Worm (Caenorhabditis elegans) whole organism, L3 larva: ENCODE results near the gene dmd-7.

Experiments
- aly-2 ChIP-seq: fragments of 150-350 bp; optimal IDR thresholded peaks from 2 replicates; lab custom pipeline; 2014; ENCODE audit warnings: missing biosample characterization, missing genetic modification characterization
- ama-1 ChIP-seq: fragments of 150-350 bp; optimal IDR thresholded peaks from 2 replicates; lab custom pipeline; 2018
- ceh-16 ChIP-seq: sonication (generic microtip); optimal IDR thresholded peaks from 2 replicates; lab custom pipeline; 2017; ENCODE audit warnings: missing biosample characterization, missing genetic modification characterization
- ceh-82 ChIP-seq: fragments of 150-350 bp; optimal IDR thresholded peaks from 2 replicates; lab custom pipeline; 2014; ENCODE audit warnings: missing biosample characterization, missing genetic modification characterization
- ceh-9 ChIP-seq: sonication (generic microtip); optimal IDR thresholded peaks from 2 replicates; lab custom pipeline; 2018; ENCODE audit warnings: missing biosample characterization, missing genetic modification characterization
- elt-1 ChIP-seq: fragments of 150-350 bp; optimal IDR thresholded peaks from 2 replicates; lab custom pipeline; 2014; ENCODE audit warnings: missing biosample characterization, missing genetic modification characterization
- elt-2 ChIP-seq: sonication (generic microtip); optimal IDR thresholded peaks from 2 replicates; lab custom pipeline; 2016; ENCODE audit warnings: missing genetic modification reagents, mild to moderate bottlenecking, missing genetic modification characterization, missing compliant biosample characterization
- elt-3 ChIP-seq, 3 experiments: fragments of 150-350 bp in 1 of 3; sonication (generic microtip) in 2 of 3; optimal IDR thresholded peaks; 2 replicates in 2 of 3; 4 replicates in 1 of 3; lab custom pipeline; 2014 to 2017; ENCODE audit warnings: missing biosample characterization in 3 of 3, missing genetic modification characterization in 3 of 3
- eor-1 ChIP-seq, 2 experiments: fragments of 150-350 bp; optimal IDR thresholded peaks; 2 replicates each; lab custom pipeline; 2014 to 2018; ENCODE audit warnings: missing biosample characterization in 2 of 2, missing genetic modification characterization in 2 of 2
- fkh-10 ChIP-seq: sonication (generic microtip); optimal IDR thresholded peaks from 2 replicates; lab custom pipeline; 2017; ENCODE audit warnings: missing biosample characterization, missing genetic modification reagents, missing genetic modification characterization
- fkh-2 ChIP-seq: fragments of 150-350 bp; optimal IDR thresholded peaks from 2 replicates; lab custom pipeline; 2014; ENCODE audit warnings: missing biosample characterization, missing genetic modification reagents, missing genetic modification characterization
- fos-1 ChIP-seq: fragments of 150-350 bp; optimal IDR thresholded peaks from 2 replicates; lab custom pipeline; 2014; ENCODE audit warnings: missing biosample characterization, missing genetic modification characterization
- jun-1 ChIP-seq: fragments of 150-350 bp; optimal IDR thresholded peaks from 2 replicates; lab custom pipeline; 2014; ENCODE audit warnings: missing biosample characterization, missing genetic modification reagents, missing genetic modification characterization
- lin-15B ChIP-seq: fragments of 150-350 bp; optimal IDR thresholded peaks from 2 replicates; lab custom pipeline; 2014; ENCODE audit warnings: missing biosample characterization, missing genetic modification characterization
- lsy-12 ChIP-seq: sonication (generic microtip); optimal IDR thresholded peaks from 2 replicates; lab custom pipeline; 2016; ENCODE audit warnings: mild to moderate bottlenecking, missing genetic modification characterization, missing compliant biosample characterization
- mdl-1 ChIP-seq: fragments of 150-350 bp; optimal IDR thresholded peaks from 2 replicates; lab custom pipeline; 2014; ENCODE audit warnings: missing biosample characterization, missing genetic modification characterization
- mml-1 ChIP-seq: fragments of 150-350 bp; sonication (generic microtip); optimal IDR thresholded peaks from 3 replicates; lab custom pipeline; 2014; ENCODE audit warnings: missing biosample characterization, missing genetic modification characterization
- nhr-11 ChIP-seq: fragments of 150-350 bp; optimal IDR thresholded peaks from 2 replicates; lab custom pipeline; 2014; ENCODE audit warnings: missing biosample characterization, missing genetic modification characterization
- nhr-12 ChIP-seq: fragments of 150-350 bp; optimal IDR thresholded peaks from 2 replicates; lab custom pipeline; 2014; ENCODE audit warnings: missing biosample characterization, missing genetic modification characterization
- nhr-23 ChIP-seq: fragments of 150-350 bp; optimal IDR thresholded peaks from 2 replicates; lab custom pipeline; 2014; ENCODE audit warnings: missing biosample characterization, missing genetic modification reagents, missing genetic modification characterization
- nhr-25 ChIP-seq: sonication (generic microtip); optimal IDR thresholded peaks from 2 replicates; lab custom pipeline; 2017; ENCODE audit warnings: missing biosample characterization, missing genetic modification characterization
- nhr-28 ChIP-seq: fragments of 150-350 bp; optimal IDR thresholded peaks from 2 replicates; lab custom pipeline; 2014; ENCODE audit warnings: missing biosample characterization, missing genetic modification characterization
- nhr-43 ChIP-seq: sonication (generic microtip); optimal IDR thresholded peaks from 2 replicates; lab custom pipeline; 2016; ENCODE audit warnings: mild to moderate bottlenecking, missing genetic modification characterization, missing compliant biosample characterization; ENCODE audit not compliant: poor library complexity, severe bottlenecking
- nhr-67 ChIP-seq: fragments of 150-350 bp; optimal IDR thresholded peaks from 2 replicates; lab custom pipeline; 2014; ENCODE audit warnings: missing biosample characterization, missing genetic modification characterization
- nhr-76 ChIP-seq: fragments of 150-350 bp; sonication (generic microtip); optimal IDR thresholded peaks from 5 replicates; lab custom pipeline; 2014; ENCODE audit warnings: missing biosample characterization, missing genetic modification characterization
- pha-4 ChIP-seq: fragments of 150-350 bp; optimal IDR thresholded peaks from 2 replicates; lab custom pipeline; 2014; ENCODE audit warnings: missing biosample characterization, missing genetic modification reagents, missing genetic modification characterization
- pqm-1 ChIP-seq: fragments of 150-350 bp; optimal IDR thresholded peaks from 2 replicates; lab custom pipeline; 2017; ENCODE audit warnings: missing biosample characterization, missing genetic modification characterization, inconsistent platforms
- snpc-4 ChIP-seq: fragments of 150-350 bp; optimal IDR thresholded peaks from 2 replicates; lab custom pipeline; 2014; ENCODE audit warnings: missing biosample characterization, missing genetic modification characterization
- tbx-2 ChIP-seq: sonication (generic microtip); optimal IDR thresholded peaks from 2 replicates; lab custom pipeline; 2016; ENCODE audit warnings: mild to moderate bottlenecking, missing genetic modification characterization, missing compliant biosample characterization
- unc-39 ChIP-seq: sonication (generic microtip); optimal IDR thresholded peaks from 4 replicates; lab custom pipeline; 2017; ENCODE audit warnings: missing biosample characterization, missing genetic modification characterization
- unc-62 ChIP-seq: fragments of 150-350 bp; sonication (generic microtip); optimal IDR thresholded peaks from 4 replicates; lab custom pipeline; 2014; ENCODE audit warnings: missing biosample characterization, missing genetic modification reagents, missing genetic modification characterization
- zag-1 ChIP-seq: fragments of 150-350 bp; optimal IDR thresholded peaks from 2 replicates; lab custom pipeline; 2014; ENCODE audit warnings: missing biosample characterization, missing genetic modification characterization
- ztf-11 ChIP-seq: fragments of 150-350 bp; optimal IDR thresholded peaks from 2 replicates; lab custom pipeline; 2014; ENCODE audit warnings: missing biosample characterization, missing genetic modification characterization
- ztf-4 ChIP-seq: fragments of 150-350 bp; optimal IDR thresholded peaks from 2 replicates; lab custom pipeline; 2014; ENCODE audit warnings: missing biosample characterization, missing genetic modification characterization

The dmd-7 gene

DNA sequence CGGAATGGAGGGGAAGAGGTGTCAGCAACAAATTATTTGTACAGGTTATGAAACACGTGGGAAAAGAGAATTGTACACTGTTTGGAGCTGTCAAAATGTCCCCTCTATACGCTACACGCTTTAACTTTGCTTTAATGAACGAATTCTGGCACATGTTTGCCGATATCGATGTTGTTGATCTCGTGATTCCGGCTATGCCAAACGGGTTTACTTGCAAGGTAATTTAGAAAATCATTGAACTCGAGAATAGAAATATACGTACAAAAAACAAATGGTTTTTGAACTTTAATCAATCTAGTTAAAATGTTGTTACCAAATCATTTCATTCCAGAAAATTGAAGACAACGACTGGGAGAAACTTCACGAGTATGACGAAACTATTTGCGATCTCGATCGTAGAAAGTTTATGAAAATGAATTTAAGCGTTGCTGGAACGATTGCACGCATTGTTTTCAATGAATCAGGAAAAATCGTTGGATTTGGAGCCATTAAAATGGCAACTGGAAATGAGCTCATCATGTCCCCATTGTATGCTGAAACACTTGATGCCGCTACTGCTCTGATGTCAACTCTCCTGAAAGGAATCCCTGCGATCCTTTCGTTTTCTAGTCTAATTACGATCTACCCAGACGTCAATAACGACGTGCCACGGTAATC, 30.6 kb downstream of the dmd-7 start:
- TF ChIP-seq jun-1 (peak; percentile 20), nhr-43 (peak; percentile 21), nhr-25 (tag; lab: Kevin White, UChicago) (peak; percentile 41), ama-1 (peak; percentile 2), ceh-16 (tag; lab: Kevin White, UChicago) (no peak)

DNA sequence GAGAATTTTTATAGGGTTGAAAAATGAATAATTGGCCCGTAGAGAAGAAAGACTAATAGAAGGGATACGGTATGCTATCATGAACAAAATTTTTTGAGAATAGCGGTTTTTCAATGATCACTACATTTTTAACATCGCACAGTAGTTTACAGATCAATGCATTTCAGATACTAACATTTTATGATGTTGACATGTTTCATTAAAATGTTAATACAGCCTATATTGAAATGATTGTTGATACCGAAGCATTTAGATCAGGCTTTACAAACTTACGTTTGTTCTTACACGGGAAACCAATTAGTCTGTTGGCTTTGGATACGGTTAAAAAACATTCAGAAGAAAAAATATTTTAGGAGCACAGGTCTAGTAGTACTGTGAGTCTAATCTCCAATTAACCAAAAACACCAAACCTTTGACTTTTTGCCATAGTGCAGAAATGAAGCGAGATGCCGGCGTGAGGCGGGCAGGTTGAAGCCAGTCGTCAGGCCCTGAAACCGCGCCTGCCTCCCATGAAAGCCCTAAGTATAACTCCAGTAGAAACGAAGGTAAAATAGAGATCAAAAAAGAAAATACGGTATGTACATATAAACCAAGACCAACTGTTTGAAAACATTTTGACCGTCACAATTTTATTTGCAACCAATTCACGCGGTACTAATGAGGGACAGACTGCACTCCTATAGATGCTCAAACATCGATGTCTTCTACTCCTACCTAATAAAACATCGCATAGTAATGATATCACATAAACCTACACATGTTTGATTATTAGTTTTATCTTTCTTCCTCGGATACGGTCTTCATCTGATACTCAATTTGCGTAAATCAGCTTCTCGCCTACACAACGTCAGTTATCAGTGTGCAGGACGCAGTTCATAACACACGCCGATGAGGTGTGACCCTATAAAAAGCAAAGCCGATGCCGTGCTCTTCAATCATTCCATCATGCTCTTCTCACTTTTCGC, 31.7 kb downstream of the dmd-7 start, which contains the start of gene fil-2:
Gene fil-2 (plus strand): TSS at position 915 of the 965 bp plus-strand sequence.
- TF ChIP-seq nhr-43 (peak; percentile 75), nhr-28 (tag; lab: Kevin White, UChicago) (peak; percentile 46), lsy-12 (tag; lab: Kevin White, UChicago) (peak; percentile 6), unc-62 (GFP tag; lab: Kevin White, UChicago) (no peak), elt-2 (peak; percentile 51), lin-15B (tag; lab: Kevin White, UChicago) (no peak), pqm-1 (tag; lab: Kevin White, UChicago) (peak; percentile 6)

DNA sequence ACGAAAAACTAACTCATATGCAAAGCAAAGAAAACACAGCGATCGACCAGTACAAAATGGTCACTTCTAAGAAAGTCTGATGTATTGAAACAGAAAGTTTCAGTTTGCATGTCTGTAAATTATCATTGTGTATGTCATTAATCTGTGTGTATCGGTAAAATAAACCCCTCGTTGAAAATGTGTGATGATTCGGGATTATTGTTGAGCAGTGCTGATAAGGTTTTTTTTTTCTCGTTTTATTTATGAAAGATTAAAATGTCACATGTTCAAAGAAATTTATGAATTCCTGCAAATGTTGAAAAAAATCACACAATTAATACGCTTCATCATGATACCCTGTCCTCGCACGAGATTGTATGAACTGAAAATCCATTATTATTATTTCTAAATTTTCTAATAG, 33.3 kb downstream of the dmd-7 start:
- TF ChIP-seq ceh-82 (no peak), unc-39 (tag; lab: Kevin White, UChicago) (no peak), elt-2 (peak; percentile 64), pqm-1 (tag; lab: Kevin White, UChicago) (peak; percentile 77)

DNA sequence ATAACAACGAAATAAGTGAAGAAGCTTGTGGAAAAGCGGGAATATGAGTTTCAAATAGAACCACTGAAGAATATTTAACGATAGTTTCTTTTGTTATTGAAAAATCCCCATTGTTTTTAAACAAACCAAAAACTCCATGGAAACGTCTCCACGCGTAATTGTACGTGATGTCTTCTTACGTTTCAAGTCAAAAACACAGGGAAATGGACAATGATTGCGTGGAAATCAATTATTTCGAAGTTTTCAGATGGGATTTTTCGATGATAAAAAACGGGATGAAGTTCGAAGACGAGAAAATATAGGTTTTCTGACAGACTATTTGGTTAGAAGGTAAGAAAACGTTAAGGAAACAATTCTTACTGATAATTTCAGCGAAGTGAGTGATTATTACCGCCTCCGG, 34.4 kb downstream of the dmd-7 start, which contains the start of the genes K12B6.4 and spe-49:
Gene K12B6.4 (minus strand): TSS at position 101 of the 400 bp plus-strand sequence.
Gene spe-49 (plus strand): TSS at position 185 of the 400 bp plus-strand sequence.
- TF ChIP-seq tbx-2 (no peak), elt-3 (tag; optimal IDR thresholded peaks at IDR 0.05; lab: Kevin White, UChicago) (no peak), mdl-1 (tag; lab: Kevin White, UChicago) (no peak), fos-1 (tag; lab: Kevin White, UChicago) (no peak), nhr-23 (tag; lab: Kevin White, UChicago) (no peak), eor-1 (tag; optimal IDR thresholded peaks at IDR 0.05; lab: Kevin White, UChicago) (no peak)

DNA sequence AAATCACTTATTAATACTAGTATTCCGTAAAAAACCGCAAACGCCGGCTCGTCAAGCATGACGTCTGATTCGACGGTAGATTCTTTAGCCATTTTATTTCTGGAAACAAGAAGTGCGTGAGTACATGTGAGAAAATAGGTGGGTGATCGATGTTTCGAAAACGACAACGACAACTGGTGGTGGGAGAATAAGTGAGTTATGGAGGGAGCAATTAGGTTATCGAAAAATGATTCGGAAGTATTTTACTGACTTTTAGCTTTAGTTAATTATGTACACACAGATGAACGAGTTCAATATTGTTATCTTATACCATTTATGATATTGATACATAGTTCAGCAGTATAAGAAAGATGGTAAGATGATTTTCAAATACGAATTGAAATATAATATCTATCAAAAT, 39.6 kb downstream of the dmd-7 start, which contains the start of gene srn-1:
Gene srn-1 (minus strand): TSS at position 101 of the 400 bp plus-strand sequence.
- no peak for TF ChIP-seq nhr-25 (tag; lab: Kevin White, UChicago)
- TF ChIP-seq elt-1 (tag; lab: Kevin White, UChicago), result no peak
- TF ChIP-seq ceh-16 (tag; lab: Kevin White, UChicago), result no peak
- TF ChIP-seq, all 47 proteins: peak for 0

DNA sequence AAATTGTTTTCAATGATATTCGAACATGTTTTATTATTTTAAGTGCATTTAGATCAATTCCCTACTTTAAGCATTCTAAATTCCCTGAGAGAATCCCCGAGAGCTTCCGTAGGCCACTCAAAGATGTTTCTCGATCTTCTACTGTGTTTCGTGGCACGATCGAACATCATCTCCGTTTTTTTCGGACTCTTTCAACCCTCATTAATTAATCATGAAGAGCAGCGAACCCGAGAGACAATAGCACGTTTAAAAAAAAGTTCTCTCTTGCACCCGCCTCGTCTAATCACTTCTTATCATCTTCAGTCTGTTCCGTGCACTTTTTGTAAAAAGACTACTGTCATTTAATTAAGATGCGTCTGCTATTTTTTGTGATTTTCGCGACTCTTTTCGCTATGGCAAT, 41.9 kb downstream of the dmd-7 start, which contains the start of gene K12B6.11:
Gene K12B6.11 (plus strand): TSS at position 301 of the 400 bp plus-strand sequence.
- TF ChIP-seq zag-1 (tag; lab: Kevin White, UChicago), result no peak
- TF ChIP-seq ceh-82, result no peak
- TF ChIP-seq nhr-12, result no peak
- no peak for TF ChIP-seq nhr-11 (tag; lab: Kevin White, UChicago)
- TF ChIP-seq ztf-11, result no peak
- no peak for TF ChIP-seq nhr-23 (tag; lab: Kevin White, UChicago)
- TF ChIP-seq nhr-67 (tag; lab: Kevin White, UChicago), result no peak
- no peak for TF ChIP-seq snpc-4
- TF ChIP-seq pha-4 (tag; lab: Kevin White, UChicago), result no peak
- TF ChIP-seq mml-1 (tag; lab: Kevin White, UChicago), result no peak
- no peak for TF ChIP-seq nhr-76 (tag; lab: Kevin White, UChicago)
- no peak for TF ChIP-seq pqm-1 (tag; lab: Kevin White, UChicago)
- no peak for TF ChIP-seq ztf-4 (tag; lab: Kevin White, UChicago)
- no peak for TF ChIP-seq elt-2
- TF ChIP-seq aly-2 (tag; lab: Kevin White, UChicago), result no peak
- no peak for TF ChIP-seq nhr-25 (tag; lab: Kevin White, UChicago)
- TF ChIP-seq fkh-10 (GFP tag; lab: Kevin White, UChicago), result no peak
- TF ChIP-seq nhr-28 (tag; lab: Kevin White, UChicago), result no peak
- TF ChIP-seq ceh-9 (tag; lab: Kevin White, UChicago), result no peak
- no peak for TF ChIP-seq fkh-2 (tag; lab: Kevin White, UChicago)
- TF ChIP-seq, all 47 proteins: peak for 0
